Fruit fly (Drosophila melanogaster) whole organism, embryonic: Measurements from ENCODE around the gene CG5938.
A peak's percentile ranks its signal among the peaks of the same experiment; 100 is the strongest.

Experiments used
- Aef1 ChIP-seq: fragments of 200-800 bp; sonication (Bioruptor generic); IDR thresholded peaks from 3 replicates; pipeline ENCODE4 v1.3.6; 2022; ENCODE audit warnings: missing biosample characterization, missing genetic modification characterization
- Awh ChIP-seq: fragments of 200-800 bp; sonication (Bioruptor generic); IDR thresholded peaks from 2 replicates; pipeline ENCODE4, ENCODE4 v1.3.6; 2022; ENCODE audit warnings: missing biosample characterization, missing genetic modification characterization
- CG10274 ChIP-seq: fragments of 200-800 bp; sonication (Bioruptor generic); optimal IDR thresholded peaks from 3 replicates; lab custom pipeline; 2017; ENCODE audit warnings: missing biosample characterization, mild to moderate bottlenecking, missing genetic modification characterization
- CG10565 ChIP-seq: fragments of 200-800 bp; sonication (Bioruptor generic); optimal IDR thresholded peaks from 3 replicates; lab custom pipeline; 2016; ENCODE audit warnings: missing biosample characterization, mild to moderate bottlenecking, missing genetic modification characterization
- CG11085 ChIP-seq: fragments of 200-800 bp; sonication (Bioruptor generic); IDR thresholded peaks from 2 replicates; pipeline ENCODE4 v1.3.6; 2022; ENCODE audit warnings: missing biosample characterization, missing genetic modification characterization
- CG11398 ChIP-seq: fragments of 200-800 bp; sonication (Bioruptor generic); optimal IDR thresholded peaks from 2 replicates; lab custom pipeline; 2016; ENCODE audit warnings: missing biosample characterization, missing genetic modification characterization
- CG12942 ChIP-seq: fragments of 200-800 bp; sonication (Bioruptor generic); optimal IDR thresholded peaks from 3 replicates; lab custom pipeline; 2016; ENCODE audit warnings: missing biosample characterization, missing genetic modification characterization
- CG14667 ChIP-seq: fragments of 200-800 bp; sonication (Bioruptor generic); IDR thresholded peaks from 2 replicates; pipeline ENCODE4 v1.3.6; 2022; ENCODE audit warnings: missing biosample characterization, missing genetic modification characterization
- CG1529 ChIP-seq: fragments of 200-800 bp; sonication (Bioruptor generic); optimal IDR thresholded peaks from 3 replicates; lab custom pipeline; 2018; ENCODE audit warnings: missing biosample characterization, missing genetic modification characterization
- CG2678 ChIP-seq: fragments of 200-800 bp; sonication (Bioruptor generic); optimal IDR thresholded peaks from 3 replicates; lab custom pipeline; 2019; ENCODE audit warnings: missing biosample characterization, mild to moderate bottlenecking, missing genetic modification characterization, moderate library complexity
- CG30431 ChIP-seq: fragments of 200-800 bp; sonication (Bioruptor generic); optimal IDR thresholded peaks from 2 replicates; lab custom pipeline; 2017; ENCODE audit warnings: missing biosample characterization, missing genetic modification characterization
- CG34422 ChIP-seq: fragments of 200-800 bp; sonication (Bioruptor generic); IDR thresholded peaks from 3 replicates; pipeline ENCODE4 v1.3.6; 2022; ENCODE audit warnings: missing biosample characterization, missing genetic modification characterization
- CG4360 ChIP-seq: fragments of 200-800 bp; sonication (Bioruptor generic); IDR thresholded peaks from 2 replicates; pipeline ENCODE4 v1.3.6; 2022; ENCODE audit warnings: missing biosample characterization, missing genetic modification characterization
- CG7271 ChIP-seq: fragments of 200-800 bp; sonication (Bioruptor generic); optimal IDR thresholded peaks from 2 replicates; lab custom pipeline; 2018; ENCODE audit warnings: missing biosample characterization, mild to moderate bottlenecking, missing genetic modification characterization, moderate library complexity
- CG7357 ChIP-seq: fragments of 200-800 bp; sonication (Bioruptor generic); IDR thresholded peaks from 3 replicates; pipeline ENCODE4 v1.3.6; 2022; ENCODE audit warnings: missing biosample characterization, missing genetic modification characterization
- CG8765 ChIP-seq: fragments of 200-800 bp; sonication (Bioruptor generic); IDR thresholded peaks from 2 replicates; pipeline ENCODE4 v1.3.6; 2022; ENCODE audit warnings: missing biosample characterization, missing genetic modification characterization
- CG9437 ChIP-seq: fragments of 200-800 bp; sonication (Bioruptor generic); optimal IDR thresholded peaks from 2 replicates; lab custom pipeline; 2018; ENCODE audit warnings: missing biosample characterization, mild to moderate bottlenecking, missing genetic modification characterization
- CG9609 ChIP-seq: fragments of 200-800 bp; sonication (Bioruptor generic); optimal IDR thresholded peaks from 3 replicates; lab custom pipeline; 2016; ENCODE audit warnings: missing biosample characterization, missing genetic modification characterization
- CG9932 ChIP-seq: fragments of 200-800 bp; sonication (Bioruptor generic); IDR thresholded peaks from 2 replicates; pipeline ENCODE4 v1.3.6; 2022; ENCODE audit warnings: missing biosample characterization, missing genetic modification characterization
- CHES-1-like ChIP-seq: fragments of 200-800 bp; sonication (Bioruptor generic); optimal IDR thresholded peaks from 2 replicates; lab custom pipeline; 2016; ENCODE audit warnings: missing biosample characterization, missing genetic modification characterization
- Ets97D ChIP-seq: fragments of 200-800 bp; sonication (Bioruptor generic); optimal IDR thresholded peaks from 3 replicates; lab custom pipeline; 2016; ENCODE audit warnings: missing biosample characterization, missing genetic modification characterization
- Hr78 ChIP-seq, 2 experiments: fragments of 200-800 bp in 1 of 2; fragments of >200 bp in 1 of 2; sonication (Bioruptor generic) in 1 of 2; optimal IDR thresholded peaks; 2 replicates each; lab custom pipeline; 2017 to 2019; ENCODE audit warnings: missing biosample characterization in 2 of 2, missing genetic modification characterization in 2 of 2, mild to moderate bottlenecking in 1 of 2, moderate library complexity in 1 of 2
- Spps ChIP-seq: fragments of 200-800 bp; sonication (Bioruptor generic); optimal IDR thresholded peaks from 2 replicates; lab custom pipeline; 2018; ENCODE audit warnings: missing biosample characterization, mild to moderate bottlenecking, missing genetic modification characterization
- Ssrp ChIP-seq: fragments of 200-800 bp; sonication (Bioruptor generic); optimal IDR thresholded peaks from 2 replicates; lab custom pipeline; 2018; ENCODE audit warnings: missing biosample characterization, mild to moderate bottlenecking, missing genetic modification characterization, moderate library complexity
- Xrp1 ChIP-seq: fragments of 200-800 bp; sonication (Bioruptor generic); IDR thresholded peaks from 2 replicates; pipeline ENCODE4 v1.3.6; 2022; ENCODE audit warnings: missing biosample characterization, missing genetic modification characterization
- abd-A ChIP-seq: fragments of 200-800 bp; sonication (Bioruptor generic); optimal IDR thresholded peaks from 3 replicates; lab custom pipeline; 2019; ENCODE audit warnings: missing biosample characterization, mild to moderate bottlenecking, missing genetic modification characterization, moderate library complexity
- bsh ChIP-seq, 2 experiments: fragments of 200-800 bp; sonication (Bioruptor generic); optimal IDR thresholded peaks; 2 replicates each; lab custom pipeline; 2017 to 2018; ENCODE audit warnings: mild to moderate bottlenecking in 2 of 2, missing biosample characterization in 2 of 2, missing genetic modification characterization in 2 of 2, moderate library complexity in 1 of 2
- caup ChIP-seq: fragments of 200-800 bp; sonication (Bioruptor generic); optimal IDR thresholded peaks from 3 replicates; lab custom pipeline; 2017; ENCODE audit warnings: missing biosample characterization, mild to moderate bottlenecking, missing genetic modification characterization, moderate library complexity; ENCODE audit not compliant: severe bottlenecking
- chm ChIP-seq: fragments of 200-800 bp; sonication (Bioruptor generic); IDR thresholded peaks from 2 replicates; pipeline ENCODE4 v1.3.6; 2022; ENCODE audit warnings: missing biosample characterization, missing genetic modification characterization
- fd102C ChIP-seq: fragments of 200-800 bp; sonication (Bioruptor generic); optimal IDR thresholded peaks from 2 replicates; lab custom pipeline; 2018; ENCODE audit warnings: missing biosample characterization, mild to moderate bottlenecking, missing genetic modification characterization, moderate library complexity
- fd64A ChIP-seq: fragments of 200-800 bp; sonication (Bioruptor generic); optimal IDR thresholded peaks from 3 replicates; lab custom pipeline; 2018; ENCODE audit warnings: missing biosample characterization, mild to moderate bottlenecking, missing genetic modification characterization
- fru ChIP-seq: fragments of >200 bp; optimal IDR thresholded peaks from 2 replicates; lab custom pipeline; 2017
- grn ChIP-seq: fragments of 200-800 bp; sonication (Bioruptor generic); optimal IDR thresholded peaks from 3 replicates; lab custom pipeline; 2017; ENCODE audit warnings: missing biosample characterization, missing genetic modification characterization
- h ChIP-seq: fragments of >200 bp; optimal IDR thresholded peaks from 2 replicates; lab custom pipeline; 2017
- hbn ChIP-seq: fragments of 200-800 bp; sonication (Bioruptor generic); IDR thresholded peaks from 2 replicates; pipeline ENCODE4 v1.3.6; 2022; ENCODE audit warnings: missing biosample characterization, missing genetic modification characterization; ENCODE audit not compliant: partially characterized antibody
- jing ChIP-seq: fragments of 200-800 bp; sonication (Bioruptor generic); optimal IDR thresholded peaks from 2 replicates; lab custom pipeline; 2018; ENCODE audit warnings: missing biosample characterization, mild to moderate bottlenecking, missing genetic modification characterization
- jumu ChIP-seq: fragments of 200-800 bp; sonication (Bioruptor generic); optimal IDR thresholded peaks from 3 replicates; lab custom pipeline; 2016; ENCODE audit warnings: missing biosample characterization, missing genetic modification characterization
- lilli ChIP-seq: fragments of 200-800 bp; sonication (Bioruptor generic); optimal IDR thresholded peaks from 3 replicates; lab custom pipeline; 2016; ENCODE audit warnings: missing biosample characterization, missing genetic modification characterization
- mld ChIP-seq: fragments of 200-800 bp; sonication (Bioruptor generic); IDR thresholded peaks from 3 replicates; pipeline ENCODE4 v1.3.6; 2022; ENCODE audit warnings: missing biosample characterization, missing genetic modification characterization; ENCODE audit not compliant: partially characterized antibody
- org-1 ChIP-seq: fragments of 200-800 bp; sonication (Bioruptor generic); optimal IDR thresholded peaks from 2 replicates; lab custom pipeline; 2017; ENCODE audit warnings: missing biosample characterization, missing genetic modification characterization
- pfk ChIP-seq: fragments of 200-800 bp; sonication (Bioruptor generic); optimal IDR thresholded peaks from 2 replicates; lab custom pipeline; 2018; ENCODE audit warnings: missing biosample characterization, mild to moderate bottlenecking, missing genetic modification characterization, moderate library complexity
- prd ChIP-seq, 3 experiments: fragments of >200 bp in 2 of 3; fragments of 200-800 bp in 1 of 3; sonication (Bioruptor generic) in 1 of 3; optimal IDR thresholded peaks in 2 of 3; IDR thresholded peaks in 1 of 3; 2 replicates in 2 of 3; 3 replicates in 1 of 3; pipeline versions ENCODE4 v1.3.6 to Lab custom; 2017 to 2022; ENCODE audit warnings: missing biosample characterization in 1 of 3, missing genetic modification characterization in 1 of 3
- sens-2 ChIP-seq: fragments of 200-800 bp; sonication (Bioruptor generic); IDR thresholded peaks from 2 replicates; pipeline ENCODE4 v1.3.6; 2022; ENCODE audit warnings: missing biosample characterization, missing genetic modification characterization
- seq ChIP-seq: fragments of 200-800 bp; sonication (Bioruptor generic); IDR thresholded peaks from 2 replicates; pipeline ENCODE4 v1.3.6; 2022; ENCODE audit warnings: missing biosample characterization, missing genetic modification characterization
- sob ChIP-seq: fragments of 200-800 bp; sonication (Bioruptor generic); IDR thresholded peaks from 2 replicates; pipeline ENCODE4 v1.3.6; 2022; ENCODE audit warnings: missing biosample characterization, missing genetic modification characterization
- stwl ChIP-seq: fragments of 200-800 bp; sonication (Bioruptor generic); optimal IDR thresholded peaks from 3 replicates; lab custom pipeline; 2018; ENCODE audit warnings: missing biosample characterization, mild to moderate bottlenecking, missing genetic modification characterization, moderate library complexity
- tll ChIP-seq, 2 experiments: fragments of 200-800 bp in 1 of 2; fragments of >200 bp in 1 of 2; sonication (Bioruptor generic) in 1 of 2; optimal IDR thresholded peaks; 2 replicates each; lab custom pipeline; 2017 to 2019; ENCODE audit warnings: missing biosample characterization in 2 of 2, missing genetic modification characterization in 2 of 2, mild to moderate bottlenecking in 1 of 2, moderate library complexity in 1 of 2
- ttk ChIP-seq: fragments of 200-800 bp; sonication (Bioruptor generic); IDR thresholded peaks from 2 replicates; pipeline ENCODE4 v2.1.2; 2022; ENCODE audit warnings: missing biosample characterization, missing genetic modification characterization
- tx ChIP-seq: fragments of 200-800 bp; sonication (Bioruptor generic); optimal IDR thresholded peaks from 2 replicates; lab custom pipeline; 2016; ENCODE audit warnings: missing biosample characterization, missing genetic modification characterization
- vnd ChIP-seq: fragments of 200-800 bp; sonication (Bioruptor generic); IDR thresholded peaks from 3 replicates; pipeline ENCODE4 v1.3.6; 2022; ENCODE audit warnings: missing biosample characterization, missing genetic modification characterization; ENCODE audit not compliant: partially characterized antibody

Gene CG5938

DNA sequence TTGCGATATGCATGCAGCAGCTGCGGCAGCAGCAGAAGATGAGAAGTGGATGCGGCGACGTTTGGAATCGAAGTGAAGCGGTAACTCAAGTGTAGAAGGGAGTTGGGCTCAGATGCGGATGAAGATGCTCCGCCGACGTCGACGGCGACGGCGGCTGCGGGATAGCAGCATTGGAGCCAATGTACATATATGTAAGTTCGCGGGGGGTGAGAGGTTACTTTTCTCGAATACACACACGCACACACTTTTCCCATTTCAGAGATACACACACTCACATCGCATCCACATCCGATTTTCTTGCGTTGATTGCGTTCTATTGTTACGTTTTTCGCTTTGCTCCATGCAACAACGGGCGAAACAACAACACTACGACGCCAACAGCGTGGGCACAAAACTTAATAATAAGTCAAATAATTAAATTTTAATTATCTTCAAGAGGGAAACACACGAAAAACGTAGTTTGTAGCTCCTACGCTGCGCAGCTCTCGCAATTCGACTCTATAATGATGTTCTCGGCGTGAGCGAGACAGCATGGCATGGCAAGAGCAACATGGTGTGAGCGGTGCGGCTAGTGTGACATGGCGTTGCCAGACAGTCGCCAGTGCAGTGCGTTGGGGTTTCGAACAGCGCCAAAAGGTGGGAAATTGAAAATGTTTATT lies 29.7 kb upstream of the CG5938 start, which contains the start of gene CG18766 (continued):
- no peak for TF ChIP-seq CG8765 (GFP tag; lab: Robert Waterston, UW)
- TF ChIP-seq abd-A (tag; lab: Kevin White, UChicago): peak; percentile 63
- peak; percentile 33 for TF ChIP-seq stwl (tag; lab: Kevin White, UChicago)
- TF ChIP-seq fd64A (GFP tag; lab: Kevin White, UChicago): no peak
- peak; percentile 39 for TF ChIP-seq lilli (GFP tag; lab: Kevin White, UChicago)
- TF ChIP-seq CG7357 (GFP tag; lab: Robert Waterston, UW): no peak
- TF ChIP-seq CG11398 (GFP tag; lab: Kevin White, UChicago): no peak
- no peak for TF ChIP-seq ttk (GFP tag; lab: Robert Waterston, UW)
- TF ChIP-seq Ets97D (GFP tag; lab: Kevin White, UChicago): peak; percentile 61
- no peak for TF ChIP-seq CG2678
- TF ChIP-seq fru: no peak
- peak; percentile 17; the same call in 1 of the 2 replicates for TF ChIP-seq Xrp1 (GFP tag; lab: Robert Waterston, UW)
- TF ChIP-seq grn (GFP tag; lab: Kevin White, UChicago): peak; percentile 41
- no peak for TF ChIP-seq Ssrp
- TF ChIP-seq CG9437 (GFP tag; lab: Kevin White, UChicago): peak; percentile 95
- TF ChIP-seq CG1529: no peak
- TF ChIP-seq jumu (GFP tag; lab: Kevin White, UChicago): peak; percentile 15
- TF ChIP-seq CG12942 (GFP tag; lab: Kevin White, UChicago): no peak
- TF ChIP-seq hbn (GFP tag; lab: Robert Waterston, UW): no peak
- TF ChIP-seq fd102C (GFP tag; lab: Kevin White, UChicago): no peak
- no peak for TF ChIP-seq chm
- TF ChIP-seq sob (GFP tag; lab: Robert Waterston, UW): no peak
- no peak for TF ChIP-seq jing
- no peak for TF ChIP-seq vnd (GFP tag; lab: Robert Waterston, UW)
- TF ChIP-seq CG9609 (GFP tag; lab: Kevin White, UChicago): no peak
- no peak for TF ChIP-seq CG10565 (GFP tag; lab: Kevin White, UChicago)
- peak in 1 of 2 experiments; percentile 47 for TF ChIP-seq tll (GFP tag; optimal IDR thresholded peaks at IDR 0.05; lab: Kevin White, UChicago)
- TF ChIP-seq Aef1 (GFP tag; lab: Robert Waterston, UW): 0 out of 3 replicates have a peak, but pooled peaks have one; percentile 21
- no peak for TF ChIP-seq prd (optimal IDR thresholded peaks at IDR 0.05; lab: Kevin White, UChicago)
- TF ChIP-seq prd (GFP tag; IDR thresholded peaks at IDR 0.05; lab: Robert Waterston, UW): no peak
- TF ChIP-seq CG7271 (tag; lab: Kevin White, UChicago): no peak
- peak; percentile 51 for TF ChIP-seq CHES-1-like (GFP tag; lab: Kevin White, UChicago)
- no peak for TF ChIP-seq CG10274
- no peak for TF ChIP-seq CG30431 (GFP tag; lab: Kevin White, UChicago)
- no peak for TF ChIP-seq CG11085 (GFP tag; lab: Robert Waterston, UW)
- TF ChIP-seq Spps: peak; percentile 3
- TF ChIP-seq Hr78 (GFP tag; optimal IDR thresholded peaks at IDR 0.05; lab: Kevin White, UChicago): peak in 1 of 2 experiments; percentile 91
- no peak for TF ChIP-seq mld
- no peak for TF ChIP-seq CG14667
- TF ChIP-seq CG4360 (GFP tag; lab: Robert Waterston, UW): no peak
- peak; percentile 58; the same call in 1 of the 3 replicates for TF ChIP-seq CG34422
- no peak for TF ChIP-seq pfk (GFP tag; lab: Kevin White, UChicago)
- TF ChIP-seq CG9932 (GFP tag; lab: Robert Waterston, UW): peak; percentile 54
- TF ChIP-seq bsh (GFP tag; optimal IDR thresholded peaks at IDR 0.05; lab: Kevin White, UChicago): no peak
- TF ChIP-seq caup (GFP tag; lab: Kevin White, UChicago): no peak
- no peak for TF ChIP-seq org-1 (GFP tag; lab: Kevin White, UChicago)
- TF ChIP-seq h (lab: Kevin White, UChicago): no peak
- no peak for TF ChIP-seq seq (GFP tag; lab: Robert Waterston, UW)
- TF ChIP-seq tx (GFP tag; lab: Kevin White, UChicago): no peak
- no peak for TF ChIP-seq sens-2 (GFP tag; lab: Robert Waterston, UW)
- TF ChIP-seq Awh: 0 out of 2 replicates have a peak, but pooled peaks have one; percentile 24
